Fruit fly (Drosophila melanogaster) whole organism, embryonic: ENCODE data around the gene Crys.

Source experiments
- Atf6 ChIP-seq: fragments of 200-800 bp; sonication (Bioruptor generic); IDR thresholded peaks from 2 replicates; pipeline ENCODE4 v1.3.6; 2022; ENCODE audit warnings: missing biosample characterization, missing genetic modification characterization
- CG10267 ChIP-seq: fragments of 200-800 bp; sonication (Bioruptor generic); optimal IDR thresholded peaks from 2 replicates; lab custom pipeline; 2018; ENCODE audit warnings: missing biosample characterization, mild to moderate bottlenecking, missing genetic modification characterization, moderate library complexity
- CG11085 ChIP-seq: fragments of 200-800 bp; sonication (Bioruptor generic); IDR thresholded peaks from 2 replicates; pipeline ENCODE4 v1.3.6; 2022; ENCODE audit warnings: missing biosample characterization, missing genetic modification characterization
- CG11247 ChIP-seq: fragments of 200-800 bp; sonication (Bioruptor generic); IDR thresholded peaks from 2 replicates; pipeline ENCODE4 v1.3.6; 2022; ENCODE audit warnings: missing biosample characterization, missing genetic modification characterization
- CG13894 ChIP-seq: fragments of 200-800 bp; sonication (Bioruptor generic); optimal IDR thresholded peaks from 3 replicates; lab custom pipeline; 2018; ENCODE audit warnings: missing biosample characterization, mild to moderate bottlenecking, missing genetic modification characterization, moderate library complexity
- CG14667 ChIP-seq: fragments of 200-800 bp; sonication (Bioruptor generic); IDR thresholded peaks from 2 replicates; pipeline ENCODE4 v1.3.6; 2022; ENCODE audit warnings: missing biosample characterization, missing genetic modification characterization
- CG1602 ChIP-seq: fragments of 200-800 bp; sonication (Bioruptor generic); optimal IDR thresholded peaks from 3 replicates; lab custom pipeline; 2016; ENCODE audit warnings: missing biosample characterization, missing genetic modification characterization
- CG17361 ChIP-seq: fragments of 200-800 bp; sonication (Bioruptor generic); IDR thresholded peaks from 3 replicates; pipeline ENCODE4 v1.3.6; 2022; ENCODE audit warnings: missing biosample characterization, missing genetic modification characterization
- CG1832 ChIP-seq: fragments of 200-800 bp; sonication (Bioruptor generic); optimal IDR thresholded peaks from 2 replicates; lab custom pipeline; 2017; ENCODE audit warnings: missing biosample characterization, mild to moderate bottlenecking, missing genetic modification characterization, inconsistent platforms
- CG3407 ChIP-seq: fragments of 200-800 bp; sonication (Bioruptor generic); optimal IDR thresholded peaks from 2 replicates; lab custom pipeline; 2018; ENCODE audit warnings: missing biosample characterization, mild to moderate bottlenecking, missing genetic modification characterization
- CG4730 ChIP-seq: fragments of 200-800 bp; sonication (Bioruptor generic); IDR thresholded peaks from 2 replicates; pipeline ENCODE4 v1.3.6; 2022; ENCODE audit warnings: missing biosample characterization, missing genetic modification characterization
- CG4820 ChIP-seq: fragments of 200-800 bp; sonication (Bioruptor generic); optimal IDR thresholded peaks from 3 replicates; lab custom pipeline; 2016; ENCODE audit warnings: missing biosample characterization, missing genetic modification characterization
- CG6175 ChIP-seq: fragments of 200-800 bp; sonication (Bioruptor generic); IDR thresholded peaks from 3 replicates; pipeline ENCODE4 v1.3.6; 2022; ENCODE audit warnings: missing biosample characterization, missing genetic modification characterization
- CG6254 ChIP-seq: fragments of 200-800 bp; sonication (Bioruptor generic); optimal IDR thresholded peaks from 3 replicates; lab custom pipeline; 2017; ENCODE audit warnings: mild to moderate bottlenecking, missing biosample characterization, missing genetic modification reagents, missing genetic modification characterization
- CG7963 ChIP-seq: fragments of 200-800 bp; sonication (Bioruptor generic); IDR thresholded peaks from 3 replicates; pipeline ENCODE4 v1.3.6; 2022; ENCODE audit warnings: missing biosample characterization, missing genetic modification characterization; ENCODE audit not compliant: partially characterized antibody
- D19A ChIP-seq: fragments of 200-800 bp; optimal IDR thresholded peaks from 3 replicates; lab custom pipeline; 2019; ENCODE audit warnings: missing biosample characterization, mild to moderate bottlenecking, missing genetic modification characterization, moderate library complexity
- D19B ChIP-seq: fragments of 200-800 bp; sonication (Bioruptor generic); optimal IDR thresholded peaks from 2 replicates; lab custom pipeline; 2017; ENCODE audit warnings: missing biosample characterization, mild to moderate bottlenecking, missing genetic modification characterization
- Fer3 ChIP-seq: fragments of 200-800 bp; sonication (Bioruptor generic); optimal IDR thresholded peaks from 2 replicates; lab custom pipeline; 2018; ENCODE audit warnings: missing biosample characterization, mild to moderate bottlenecking, missing genetic modification characterization, moderate library complexity
- GATAe ChIP-seq: fragments of 200-800 bp; sonication (Bioruptor generic); conservative IDR thresholded peaks from 2 replicates; pipeline ENCODE4 v1.3.6; 2022; ENCODE audit warnings: missing biosample characterization, missing genetic modification characterization
- NC2α ChIP-seq: fragments of 200-800 bp; sonication (Bioruptor generic); optimal IDR thresholded peaks from 2 replicates; lab custom pipeline; 2016; ENCODE audit warnings: missing biosample characterization, missing genetic modification characterization
- Nf-YC ChIP-seq: fragments of 200-800 bp; optimal IDR thresholded peaks from 3 replicates; lab custom pipeline; 2019; ENCODE audit warnings: missing biosample characterization, mild to moderate bottlenecking, missing genetic modification characterization, moderate library complexity
- Trl ChIP-seq, 3 experiments: fragments of >200 bp in 2 of 3; fragments of 200-800 bp in 1 of 3; sonication (Bioruptor generic) in 1 of 3; optimal IDR thresholded peaks; 2 replicates in 1 of 3; 3 replicates in 2 of 3; lab custom pipeline; 2016 to 2017; ENCODE audit warnings: missing biosample characterization in 1 of 3, missing genetic modification characterization in 1 of 3
- ab ChIP-seq: fragments of 200-800 bp; sonication (Bioruptor generic); optimal IDR thresholded peaks from 2 replicates; lab custom pipeline; 2016; ENCODE audit warnings: missing biosample characterization, missing genetic modification characterization
- bcd ChIP-seq: fragments of 200-800 bp; sonication (Bioruptor generic); optimal IDR thresholded peaks from 2 replicates; lab custom pipeline; 2017; ENCODE audit warnings: missing biosample characterization, mild to moderate bottlenecking, missing genetic modification characterization
- cad ChIP-seq: fragments of >200 bp; optimal IDR thresholded peaks from 2 replicates; lab custom pipeline; 2017; ENCODE audit warnings: missing biosample characterization, missing genetic modification characterization
- cg ChIP-seq: fragments of 200-800 bp; sonication (Bioruptor generic); optimal IDR thresholded peaks from 3 replicates; lab custom pipeline; 2019; ENCODE audit warnings: missing biosample characterization, mild to moderate bottlenecking, missing genetic modification characterization, moderate library complexity
- cwo ChIP-seq: fragments of 200-800 bp; sonication (Bioruptor generic); optimal IDR thresholded peaks from 3 replicates; lab custom pipeline; 2017; ENCODE audit warnings: missing biosample characterization, missing genetic modification characterization, mild to moderate bottlenecking, moderate library complexity, missing genetic modification reagents
- dmrt11E ChIP-seq: fragments of 200-800 bp; sonication (Bioruptor generic); optimal IDR thresholded peaks from 3 replicates; lab custom pipeline; 2018; ENCODE audit warnings: missing biosample characterization, mild to moderate bottlenecking, missing genetic modification characterization, moderate library complexity
- en ChIP-seq: fragments of 200-800 bp; sonication (Bioruptor generic); optimal IDR thresholded peaks from 2 replicates; lab custom pipeline; 2016; ENCODE audit warnings: missing biosample characterization, missing genetic modification characterization
- eve ChIP-seq, 2 experiments: fragments of >200 bp; optimal IDR thresholded peaks; 2 replicates each; lab custom pipeline; 2017; ENCODE audit warnings: missing biosample characterization in 2 of 2, missing genetic modification characterization in 2 of 2
- gsb ChIP-seq: fragments of 200-800 bp; sonication (Bioruptor generic); IDR thresholded peaks from 2 replicates; pipeline ENCODE4 v1.3.6; 2022; ENCODE audit warnings: missing biosample characterization, missing genetic modification characterization
- jumu ChIP-seq: fragments of 200-800 bp; sonication (Bioruptor generic); optimal IDR thresholded peaks from 3 replicates; lab custom pipeline; 2016; ENCODE audit warnings: missing biosample characterization, missing genetic modification characterization
- lola ChIP-seq, 3 experiments: fragments of >200 bp in 2 of 3; fragments of 200-800 bp in 1 of 3; sonication (Bioruptor generic) in 1 of 3; optimal IDR thresholded peaks; 2 replicates each; lab custom pipeline; 2017 to 2019; ENCODE audit warnings: missing biosample characterization in 3 of 3, missing genetic modification characterization in 3 of 3, mild to moderate bottlenecking in 1 of 3, moderate library complexity in 1 of 3
- pros ChIP-seq: fragments of 200-800 bp; sonication (Bioruptor generic); optimal IDR thresholded peaks from 3 replicates; lab custom pipeline; 2019; ENCODE audit warnings: missing biosample characterization, mild to moderate bottlenecking, missing genetic modification characterization, moderate library complexity
- sens ChIP-seq: fragments of 200-800 bp; sonication (Bioruptor generic); peaks from one replicate; lab custom pipeline; 2016; ENCODE audit warnings: missing biosample characterization, missing genetic modification characterization
- toy ChIP-seq: fragments of 200-800 bp; sonication (Bioruptor generic); IDR thresholded peaks from 2 replicates; pipeline ENCODE4 v1.3.6; 2022; ENCODE audit warnings: missing biosample characterization, missing genetic modification characterization
- wdn ChIP-seq: fragments of 200-800 bp; sonication (Bioruptor generic); IDR thresholded peaks from 2 replicates; pipeline ENCODE4 v1.3.6; 2022; ENCODE audit warnings: missing biosample characterization, missing genetic modification characterization
- z ChIP-seq: fragments of 200-800 bp; sonication (Bioruptor generic); IDR thresholded peaks from 3 replicates; pipeline ENCODE4 v1.3.6; 2022; ENCODE audit warnings: missing biosample characterization, missing genetic modification characterization
- zen ChIP-seq: fragments of 200-800 bp; sonication (Bioruptor generic); optimal IDR thresholded peaks from 3 replicates; lab custom pipeline; 2018; ENCODE audit warnings: missing biosample characterization, mild to moderate bottlenecking, missing genetic modification characterization, moderate library complexity

The Crys gene

dm6 chr2L:11965610-11966594, 22.0 kb downstream of the Crys start (continued):
- TF ChIP-seq CG11247 (GFP tag; lab: Robert Waterston, UW) (0 out of 2 replicates have a peak, but pooled peaks have one; percentile 8), wdn (GFP tag; lab: Robert Waterston, UW) (no peak)
- TF ChIP-seq, all 482 proteins: peak for 6

dm6 chr2L:11968581-11969272, 24.8 kb downstream of the Crys start:
- TF ChIP-seq CG11085 (GFP tag; lab: Robert Waterston, UW) (no peak), Fer3 (tag; lab: Kevin White, UChicago) (no peak), cg (GFP tag; lab: Kevin White, UChicago) (peak; percentile 47), cwo (GFP tag; lab: Kevin White, UChicago) (peak; percentile 1), CG7963 (GFP tag; lab: Robert Waterston, UW) (no peak), jumu (GFP tag; lab: Kevin White, UChicago) (no peak), en (GFP tag; lab: Kevin White, UChicago) (no peak), Trl (optimal IDR thresholded peaks at IDR 0.05; lab: Kevin White, UChicago) (peak in 1 of 2 experiments; percentile 21), Trl (GFP tag; optimal IDR thresholded peaks at IDR 0.05; lab: Kevin White, UChicago) (no peak), sens (GFP tag; lab: Kevin White, UChicago) (peak; percentile 45), D19A (tag; lab: Kevin White, UChicago) (peak; percentile 80), pros (GFP tag; lab: Kevin White, UChicago) (peak; percentile 10), zen (peak; percentile 59), cad (peak; percentile 40), CG6175 (peak; percentile 69; the same call in 1 of the 3 replicates), CG1832 (GFP tag; lab: Kevin White, UChicago) (peak; percentile 66)

DNA sequence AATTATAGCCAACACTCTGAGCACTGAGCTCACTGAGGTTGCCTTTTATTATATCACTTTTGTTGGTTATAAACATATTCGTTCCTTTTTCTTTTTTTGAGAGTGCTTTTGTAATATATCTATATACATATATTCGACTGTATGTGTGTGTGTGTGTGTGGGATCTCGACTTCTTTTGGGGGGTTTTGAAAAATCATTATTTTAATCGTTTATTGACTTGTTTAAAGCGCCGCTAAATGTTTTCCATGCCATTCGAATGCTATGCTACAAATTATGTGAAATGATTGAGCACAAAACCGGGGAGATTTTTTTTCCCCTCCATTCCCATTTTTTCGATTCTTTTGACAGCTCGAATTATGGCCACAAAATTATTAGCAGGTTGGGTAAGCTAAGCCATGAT, 25.5 kb downstream of the Crys start:
- TF ChIP-seq CG13894 (tag; lab: Kevin White, UChicago) (peak; percentile 53), lola (GFP tag; optimal IDR thresholded peaks at IDR 0.05; lab: Kevin White, UChicago) (no peak), D19B (GFP tag; lab: Kevin White, UChicago) (no peak)

- TF ChIP-seq sens (GFP tag; lab: Kevin White, UChicago) = peak; percentile 75
- peak; percentile 69; the same call in 2 of the 3 replicates for TF ChIP-seq z
- TF ChIP-seq ab (GFP tag; lab: Kevin White, UChicago) = no peak
- TF ChIP-seq cwo (GFP tag; lab: Kevin White, UChicago) = no peak
- TF ChIP-seq CG4820 (GFP tag; lab: Kevin White, UChicago) = peak; percentile 9
- TF ChIP-seq Atf6 (GFP tag; lab: Robert Waterston, UW) = no peak
- no peak for TF ChIP-seq gsb (GFP tag; lab: Robert Waterston, UW)
- TF ChIP-seq eve (GFP tag; optimal IDR thresholded peaks at IDR 0.05; lab: Kevin White, UChicago) = peak in 1 of 2 experiments; percentile 76
- TF ChIP-seq toy (GFP tag; lab: Robert Waterston, UW) = no peak
- TF ChIP-seq, all 482 proteins: peak for 4
These were observed 26.4 kb downstream of the Crys start for dm6 chr2L:11970343-11970742.

- TF ChIP-seq CG3407 (GFP tag; lab: Kevin White, UChicago) = no peak
- no peak for TF ChIP-seq CG4730 (GFP tag; lab: Robert Waterston, UW)
- peak; percentile 54; the same call in 1 of the 2 replicates for TF ChIP-seq GATAe (GFP tag; lab: Robert Waterston, UW)
- TF ChIP-seq CG1602 (GFP tag; lab: Kevin White, UChicago) = no peak
- no peak for TF ChIP-seq CG10267 (tag; lab: Kevin White, UChicago)
- TF ChIP-seq CG14667 (GFP tag; lab: Robert Waterston, UW) = no peak
- no peak for TF ChIP-seq dmrt11E (tag; lab: Kevin White, UChicago)
- TF ChIP-seq bcd (GFP tag; lab: Kevin White, UChicago) = peak; percentile 5
- TF ChIP-seq Nf-YC = peak; percentile 73
- no peak for TF ChIP-seq CG6254 (GFP tag; lab: Kevin White, UChicago)
- TF ChIP-seq NC2α (GFP tag; lab: Kevin White, UChicago) = no peak
- TF ChIP-seq CG17361 (GFP tag; lab: Robert Waterston, UW) = no peak
These were observed 27.0 kb downstream of the Crys start for dm6 chr2L:11970853-11971397.
